Fruit fly (Drosophila melanogaster): ENCODE results near the gene Ir94b.

DNA sequence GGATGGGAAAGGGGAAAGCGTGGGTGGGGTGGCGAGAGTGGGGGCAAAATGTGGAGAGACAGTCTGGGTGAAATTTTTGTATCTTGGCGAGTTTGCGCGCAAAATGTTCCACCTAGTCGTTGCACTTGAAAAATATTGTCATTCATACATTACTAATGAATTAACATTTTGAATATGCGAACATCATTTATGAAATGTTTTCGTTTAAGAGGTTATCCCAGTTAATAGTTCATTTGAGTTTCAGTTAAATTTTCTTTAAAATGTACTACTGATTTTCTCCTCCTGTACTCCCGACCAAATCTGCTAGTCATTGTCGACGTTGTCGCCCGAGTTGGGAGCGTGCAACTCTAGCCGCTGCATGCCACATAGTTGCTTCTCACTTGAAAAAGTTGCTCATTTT lies 32.9 kb upstream of the Ir94b start:
- TF ChIP-seq dmrt93B (GFP tag; optimal IDR thresholded peaks at IDR 0.05): no peak
- no peak for TF ChIP-seq fru (GFP tag; optimal IDR thresholded peaks at IDR 0.05)
- TF ChIP-seq sv (GFP tag; optimal IDR thresholded peaks at IDR 0.05): no peak
- no peak for TF ChIP-seq OdsH (GFP tag; optimal IDR thresholded peaks at IDR 0.05)
- TF ChIP-seq GATAd (GFP tag; optimal IDR thresholded peaks at IDR 0.05): no peak
- no peak for TF ChIP-seq CG9705 (GFP tag; optimal IDR thresholded peaks at IDR 0.05)
